Fruit fly (Drosophila melanogaster) whole organism, embryonic: ENCODE data around the gene CG13144.

Experiments used
- B-H2 ChIP-seq: fragments of 200-800 bp; sonication (Bioruptor generic); optimal IDR thresholded peaks from 2 replicates; lab custom pipeline; 2018; ENCODE audit warnings: missing biosample characterization, mild to moderate bottlenecking, missing genetic modification characterization
- CG10267 ChIP-seq: fragments of 200-800 bp; sonication (Bioruptor generic); optimal IDR thresholded peaks from 2 replicates; lab custom pipeline; 2018; ENCODE audit warnings: missing biosample characterization, mild to moderate bottlenecking, missing genetic modification characterization, moderate library complexity
- CG10979 ChIP-seq: fragments of 200-800 bp; sonication (Bioruptor generic); optimal IDR thresholded peaks from 2 replicates; lab custom pipeline; 2018; ENCODE audit warnings: missing biosample characterization, mild to moderate bottlenecking, missing genetic modification characterization, moderate library complexity
- CG11504 ChIP-seq: fragments of 200-800 bp; sonication (Bioruptor generic); optimal IDR thresholded peaks from 3 replicates; lab custom pipeline; 2019; ENCODE audit warnings: missing biosample characterization, mild to moderate bottlenecking, missing genetic modification characterization, moderate library complexity
- CG12104 ChIP-seq: fragments of 200-800 bp; sonication (Bioruptor generic); optimal IDR thresholded peaks from 3 replicates; lab custom pipeline; 2016; ENCODE audit warnings: missing biosample characterization, missing genetic modification characterization
- CG14860 ChIP-seq: fragments of 200-800 bp; sonication (Bioruptor generic); IDR thresholded peaks from 3 replicates; pipeline ENCODE4 v1.3.6; 2022; ENCODE audit warnings: missing biosample characterization, missing genetic modification characterization; ENCODE audit not compliant: partially characterized antibody
- CG14965 ChIP-seq: fragments of 200-800 bp; sonication (Bioruptor generic); optimal IDR thresholded peaks from 2 replicates; lab custom pipeline; 2016; ENCODE audit warnings: missing biosample characterization, missing genetic modification characterization, borderline replicate concordance
- CG1602 ChIP-seq: fragments of 200-800 bp; sonication (Bioruptor generic); optimal IDR thresholded peaks from 3 replicates; lab custom pipeline; 2016; ENCODE audit warnings: missing biosample characterization, missing genetic modification characterization
- CG17186 ChIP-seq: fragments of 200-800 bp; sonication (Bioruptor generic); optimal IDR thresholded peaks from 3 replicates; lab custom pipeline; 2017; ENCODE audit warnings: missing biosample characterization, missing genetic modification reagents, missing genetic modification characterization
- CG17912 ChIP-seq: fragments of 200-800 bp; sonication (Bioruptor generic); optimal IDR thresholded peaks from 2 replicates; lab custom pipeline; 2018; ENCODE audit warnings: missing biosample characterization, mild to moderate bottlenecking, missing genetic modification characterization
- CG1832 ChIP-seq: fragments of 200-800 bp; sonication (Bioruptor generic); optimal IDR thresholded peaks from 2 replicates; lab custom pipeline; 2017; ENCODE audit warnings: missing biosample characterization, mild to moderate bottlenecking, missing genetic modification characterization, inconsistent platforms
- CG32532 ChIP-seq: fragments of 200-800 bp; sonication (Bioruptor generic); IDR thresholded peaks from 2 replicates; pipeline ENCODE4 v1.3.6; 2022; ENCODE audit warnings: missing biosample characterization, missing genetic modification characterization
- CG4617 ChIP-seq: fragments of 200-800 bp; sonication (Bioruptor generic); optimal IDR thresholded peaks from 3 replicates; lab custom pipeline; 2016; ENCODE audit warnings: missing biosample characterization, missing genetic modification characterization, borderline replicate concordance
- CG4854 ChIP-seq: fragments of 200-800 bp; sonication (Bioruptor generic); optimal IDR thresholded peaks from 2 replicates; lab custom pipeline; 2016; ENCODE audit warnings: missing biosample characterization, missing genetic modification characterization, inconsistent platforms
- CG6654 ChIP-seq: fragments of 200-800 bp; sonication (Bioruptor generic); optimal IDR thresholded peaks from 2 replicates; lab custom pipeline; 2017; ENCODE audit warnings: missing biosample characterization, mild to moderate bottlenecking, missing genetic modification characterization
- CG8765 ChIP-seq: fragments of 200-800 bp; sonication (Bioruptor generic); IDR thresholded peaks from 2 replicates; pipeline ENCODE4 v1.3.6; 2022; ENCODE audit warnings: missing biosample characterization, missing genetic modification characterization
- Fer2 ChIP-seq: fragments of 200-800 bp; sonication (Bioruptor generic); optimal IDR thresholded peaks from 2 replicates; lab custom pipeline; 2018; ENCODE audit warnings: missing biosample characterization, mild to moderate bottlenecking, missing genetic modification characterization, moderate library complexity
- Hmr ChIP-seq: fragments of 200-800 bp; sonication (Bioruptor generic); optimal IDR thresholded peaks from 3 replicates; lab custom pipeline; 2017; ENCODE audit warnings: mild to moderate bottlenecking, missing biosample characterization, missing genetic modification reagents, missing genetic modification characterization
- Hmx ChIP-seq: fragments of 200-800 bp; sonication (Bioruptor generic); optimal IDR thresholded peaks from 2 replicates; lab custom pipeline; 2016; ENCODE audit warnings: missing biosample characterization, missing genetic modification characterization
- Hr39 ChIP-seq: fragments of >200 bp; optimal IDR thresholded peaks from 2 replicates; lab custom pipeline; 2017
- Hsf ChIP-seq: fragments of 200-800 bp; sonication (Bioruptor generic); optimal IDR thresholded peaks from 3 replicates; lab custom pipeline; 2016; ENCODE audit warnings: missing biosample characterization, missing genetic modification characterization
- MBD-R2 ChIP-seq: fragments of 200-800 bp; sonication (Bioruptor generic); IDR thresholded peaks from 2 replicates; pipeline ENCODE4 v1.3.6; 2022; ENCODE audit warnings: missing biosample characterization, missing genetic modification characterization
- Ptx1 ChIP-seq: fragments of 200-800 bp; sonication (Bioruptor generic); IDR thresholded peaks from 2 replicates; pipeline ENCODE4 v1.3.6; 2022; ENCODE audit warnings: missing biosample characterization, missing genetic modification characterization
- Spps ChIP-seq: fragments of 200-800 bp; sonication (Bioruptor generic); optimal IDR thresholded peaks from 2 replicates; lab custom pipeline; 2018; ENCODE audit warnings: missing biosample characterization, mild to moderate bottlenecking, missing genetic modification characterization
- Xbp1 ChIP-seq: fragments of 200-800 bp; sonication (Bioruptor generic); optimal IDR thresholded peaks from 3 replicates; lab custom pipeline; 2016; ENCODE audit warnings: missing biosample characterization, mild to moderate bottlenecking, missing genetic modification characterization
- aop ChIP-seq: fragments of 200-800 bp; sonication (Bioruptor generic); IDR thresholded peaks from 2 replicates; pipeline ENCODE4 v1.3.6; 2022; ENCODE audit warnings: missing biosample characterization, missing genetic modification characterization
- ase ChIP-seq: fragments of 200-800 bp; sonication (Bioruptor generic); IDR thresholded peaks from 3 replicates; pipeline ENCODE4 v1.3.6; 2022; ENCODE audit warnings: missing biosample characterization, missing genetic modification characterization
- ash1 ChIP-seq: fragments of 200-800 bp; sonication (Bioruptor generic); optimal IDR thresholded peaks from 2 replicates; lab custom pipeline; 2018; ENCODE audit warnings: missing biosample characterization, mild to moderate bottlenecking, missing genetic modification characterization
- cas ChIP-seq: fragments of 200-800 bp; sonication (Bioruptor generic); IDR thresholded peaks from 2 replicates; pipeline ENCODE4 v1.3.6; 2022; ENCODE audit warnings: missing biosample characterization, missing genetic modification characterization
- chinmo ChIP-seq: fragments of 200-800 bp; sonication (Bioruptor generic); IDR thresholded peaks from 4 replicates; pipeline ENCODE4 v1.3.6; 2022; ENCODE audit warnings: missing biosample characterization, missing genetic modification characterization; ENCODE audit not compliant: partially characterized antibody
- cwo ChIP-seq: fragments of 200-800 bp; sonication (Bioruptor generic); optimal IDR thresholded peaks from 3 replicates; lab custom pipeline; 2017; ENCODE audit warnings: missing biosample characterization, missing genetic modification characterization, mild to moderate bottlenecking, moderate library complexity, missing genetic modification reagents
- dan ChIP-seq: fragments of 200-800 bp; sonication (Bioruptor generic); IDR thresholded peaks from 2 replicates; pipeline ENCODE4 v1.3.6; 2022; ENCODE audit warnings: missing biosample characterization, missing genetic modification characterization
- dysf ChIP-seq: fragments of 200-800 bp; sonication (Bioruptor generic); IDR thresholded peaks from 3 replicates; pipeline ENCODE4 v1.3.6; 2022; ENCODE audit warnings: missing biosample characterization, missing genetic modification characterization
- grau ChIP-seq: fragments of 200-800 bp; optimal IDR thresholded peaks from 3 replicates; lab custom pipeline; 2019; ENCODE audit warnings: missing biosample characterization, mild to moderate bottlenecking, missing genetic modification characterization, moderate library complexity
- gsb ChIP-seq: fragments of 200-800 bp; sonication (Bioruptor generic); IDR thresholded peaks from 2 replicates; pipeline ENCODE4 v1.3.6; 2022; ENCODE audit warnings: missing biosample characterization, missing genetic modification characterization
- ham ChIP-seq: fragments of 200-800 bp; sonication (Bioruptor generic); IDR thresholded peaks from 2 replicates; pipeline ENCODE4 v1.3.6; 2022; ENCODE audit warnings: missing biosample characterization, missing genetic modification characterization
- hkb ChIP-seq, 2 experiments: fragments of 200-800 bp in 1 of 2; fragments of >200 bp in 1 of 2; sonication (Bioruptor generic) in 1 of 2; IDR thresholded peaks in 1 of 2; optimal IDR thresholded peaks in 1 of 2; 2 replicates each; pipeline versions ENCODE4 v1.3.6 to Lab custom; 2017 to 2022; ENCODE audit warnings: missing biosample characterization in 1 of 2, missing genetic modification characterization in 1 of 2
- lab ChIP-seq: fragments of 200-800 bp; sonication (Bioruptor generic); optimal IDR thresholded peaks from 3 replicates; lab custom pipeline; 2017; ENCODE audit warnings: missing biosample characterization, missing genetic modification characterization, mild to moderate bottlenecking, moderate library complexity, missing genetic modification reagents
- lilli ChIP-seq: fragments of 200-800 bp; sonication (Bioruptor generic); optimal IDR thresholded peaks from 3 replicates; lab custom pipeline; 2016; ENCODE audit warnings: missing biosample characterization, missing genetic modification characterization
- maf-S ChIP-seq: fragments of 200-800 bp; sonication (Bioruptor generic); optimal IDR thresholded peaks from 2 replicates; lab custom pipeline; 2016; ENCODE audit warnings: missing biosample characterization, missing genetic modification characterization
- pzg ChIP-seq: fragments of 200-800 bp; sonication (Bioruptor generic); optimal IDR thresholded peaks from 3 replicates; lab custom pipeline; 2018; ENCODE audit warnings: missing biosample characterization, mild to moderate bottlenecking, missing genetic modification characterization, moderate library complexity
- sd ChIP-seq: fragments of 200-800 bp; sonication (Bioruptor generic); optimal IDR thresholded peaks from 3 replicates; lab custom pipeline; 2018; ENCODE audit warnings: missing biosample characterization, mild to moderate bottlenecking, missing genetic modification characterization, moderate library complexity
- sens-2 ChIP-seq: fragments of 200-800 bp; sonication (Bioruptor generic); IDR thresholded peaks from 2 replicates; pipeline ENCODE4 v1.3.6; 2022; ENCODE audit warnings: missing biosample characterization, missing genetic modification characterization
- sima ChIP-seq: fragments of 200-800 bp; sonication (Bioruptor generic); optimal IDR thresholded peaks from 2 replicates; lab custom pipeline; 2016; ENCODE audit warnings: missing biosample characterization, missing genetic modification characterization
- sqz ChIP-seq: fragments of 200-800 bp; sonication (Bioruptor generic); optimal IDR thresholded peaks from 3 replicates; lab custom pipeline; 2018; ENCODE audit warnings: missing biosample characterization, mild to moderate bottlenecking, missing genetic modification characterization
- stwl ChIP-seq: fragments of 200-800 bp; sonication (Bioruptor generic); optimal IDR thresholded peaks from 3 replicates; lab custom pipeline; 2018; ENCODE audit warnings: missing biosample characterization, mild to moderate bottlenecking, missing genetic modification characterization, moderate library complexity
- trh ChIP-seq: fragments of 200-800 bp; sonication (Bioruptor generic); optimal IDR thresholded peaks from 2 replicates; lab custom pipeline; 2016; ENCODE audit warnings: missing biosample characterization, missing genetic modification characterization
- tup ChIP-seq: fragments of 200-800 bp; sonication (Bioruptor generic); optimal IDR thresholded peaks from 2 replicates; lab custom pipeline; 2016; ENCODE audit warnings: missing biosample characterization, mild to moderate bottlenecking, missing genetic modification characterization, moderate library complexity
- wdn ChIP-seq: fragments of 200-800 bp; sonication (Bioruptor generic); IDR thresholded peaks from 2 replicates; pipeline ENCODE4 v1.3.6; 2022; ENCODE audit warnings: missing biosample characterization, missing genetic modification characterization

Gene CG13144

dm6 chr2L:10442048-10442790, 49.0 kb downstream of the CG13144 start, which contains the start of gene loh (continued):
- no peak for TF ChIP-seq tup (GFP tag; lab: Kevin White, UChicago)
- TF ChIP-seq pzg = no peak
- peak; percentile 49 for TF ChIP-seq CG12104 (GFP tag; lab: Kevin White, UChicago)
- no peak for TF ChIP-seq sd (tag; lab: Kevin White, UChicago)
- TF ChIP-seq CG1602 (GFP tag; lab: Kevin White, UChicago) = peak; percentile 61
- TF ChIP-seq CG4617 = no peak
- no peak; the same call in 1 of the 3 replicates for TF ChIP-seq dysf (GFP tag; lab: Robert Waterston, UW)
- TF ChIP-seq Fer2 (tag; lab: Kevin White, UChicago) = peak; percentile 2
- peak; percentile 22 for TF ChIP-seq lilli (GFP tag; lab: Kevin White, UChicago)
- TF ChIP-seq wdn (GFP tag; lab: Robert Waterston, UW) = no peak
- no peak for TF ChIP-seq CG17186 (GFP tag; lab: Kevin White, UChicago)
- TF ChIP-seq maf-S (GFP tag; lab: Kevin White, UChicago) = no peak
- TF ChIP-seq Spps (tag; lab: Kevin White, UChicago) = peak; percentile 38
- TF ChIP-seq Hmr (GFP tag; lab: Kevin White, UChicago) = no peak
- TF ChIP-seq grau (tag; lab: Kevin White, UChicago) = peak; percentile 72
- no peak for TF ChIP-seq CG1832
- no peak for TF ChIP-seq hkb (optimal IDR thresholded peaks at IDR 0.05; lab: Kevin White, UChicago)
- TF ChIP-seq hkb (GFP tag; IDR thresholded peaks at IDR 0.05; lab: Robert Waterston, UW) = peak; percentile 50; the same call in 1 of the 2 replicates
- no peak for TF ChIP-seq CG4854 (GFP tag; lab: Kevin White, UChicago)
- TF ChIP-seq Hmx = peak; percentile 2
- no peak for TF ChIP-seq sens-2 (GFP tag; lab: Robert Waterston, UW)
- TF ChIP-seq B-H2 (GFP tag; lab: Kevin White, UChicago) = no peak
- no peak for TF ChIP-seq CG17912
- TF ChIP-seq Hsf (GFP tag; lab: Kevin White, UChicago) = peak; percentile 27
- no peak for TF ChIP-seq gsb
- no peak for TF ChIP-seq MBD-R2
- TF ChIP-seq sima (GFP tag; lab: Kevin White, UChicago) = no peak
- TF ChIP-seq Xbp1 (GFP tag; lab: Kevin White, UChicago) = peak; percentile 46
- no peak for TF ChIP-seq Hr39 (lab: Kevin White, UChicago)
- no peak for TF ChIP-seq lab
- peak; percentile 76 for TF ChIP-seq CG10979
- peak; percentile 7 for TF ChIP-seq trh
- TF ChIP-seq sqz (GFP tag; lab: Kevin White, UChicago) = no peak
- TF ChIP-seq cwo (GFP tag; lab: Kevin White, UChicago) = no peak
- no peak for TF ChIP-seq dan (GFP tag; lab: Robert Waterston, UW)
- 0 out of 4 replicates have a peak, but pooled peaks have one; percentile 19 for TF ChIP-seq chinmo
- TF ChIP-seq CG32532 = no peak
- TF ChIP-seq cas = no peak
- no peak for TF ChIP-seq stwl
- no peak for TF ChIP-seq CG6654 (GFP tag; lab: Kevin White, UChicago)
- TF ChIP-seq ham = no peak
- no peak for TF ChIP-seq CG11504 (tag; lab: Kevin White, UChicago)
- no peak; the same call in 1 of the 2 replicates for TF ChIP-seq Ptx1 (GFP tag; lab: Robert Waterston, UW)
- TF ChIP-seq ash1 (GFP tag; lab: Kevin White, UChicago) = no peak
- TF ChIP-seq aop (GFP tag; lab: Robert Waterston, UW) = no peak
- no peak for TF ChIP-seq CG14860 (GFP tag; lab: Robert Waterston, UW)
- TF ChIP-seq CG10267 (tag; lab: Kevin White, UChicago) = peak; percentile 64
- no peak for TF ChIP-seq ase
- no peak for TF ChIP-seq CG14965 (GFP tag; lab: Kevin White, UChicago)
- no peak for TF ChIP-seq CG8765
